Fruit fly (Drosophila melanogaster) Kc167 (cell line): ENCODE results near the gene CG33252.

Experiments used
- Myc ChIP-seq: fragments of >200 bp; optimal IDR thresholded peaks from 2 replicates; lab custom pipeline; 2017; ENCODE audit warnings: missing external identifiers
- Sin3A ChIP-seq: fragments of >200 bp; optimal IDR thresholded peaks from 2 replicates; lab custom pipeline; 2018; ENCODE audit warnings: missing external identifiers
- insv ChIP-seq: fragments of >200 bp; optimal IDR thresholded peaks from 3 replicates; lab custom pipeline; 2018; ENCODE audit warnings: missing external identifiers
- psq ChIP-seq: fragments of >200 bp; optimal IDR thresholded peaks from 2 replicates; lab custom pipeline; 2017; ENCODE audit warnings: missing external identifiers
- ttk ChIP-seq: sonication (Bioruptor generic); optimal IDR thresholded peaks from 2 replicates; lab custom pipeline; 2017; ENCODE audit warnings: missing external identifiers

dm6 chrX:16932820-16933386 is 35.9 kb upstream of the CG33252 start:
- TF ChIP-seq Sin3A (lab: Kevin White, UChicago), result no peak
- no peak for TF ChIP-seq insv (lab: Kevin White, UChicago)
- no peak for TF ChIP-seq ttk
- no peak for TF ChIP-seq Myc (lab: Kevin White, UChicago)
- TF ChIP-seq psq, result no peak
